Worm (Caenorhabditis elegans) whole organism, L2 larva: ENCODE measurements around the gene clec-29.

ENCODE experiments used
- blmp-1 ChIP-seq: sonication (generic microtip); optimal IDR thresholded peaks from 2 replicates; lab custom pipeline; 2017; ENCODE audit warnings: missing genetic modification characterization, mild to moderate bottlenecking, missing compliant biosample characterization, antibody characterized with exemption, moderate library complexity; ENCODE audit not compliant: insufficient read depth
- elt-3 ChIP-seq: sonication (generic microtip); optimal IDR thresholded peaks from 2 replicates; lab custom pipeline; 2017; ENCODE audit warnings: missing biosample characterization, missing genetic modification characterization
- gmeb-1 ChIP-seq: fragments of 150-350 bp; optimal IDR thresholded peaks from 2 replicates; lab custom pipeline; 2014; ENCODE audit warnings: missing biosample characterization, missing genetic modification characterization
- nhr-10 ChIP-seq: sonication (generic microtip); optimal IDR thresholded peaks from 2 replicates; lab custom pipeline; 2017; ENCODE audit warnings: missing biosample characterization, missing genetic modification characterization
- nhr-77 ChIP-seq: fragments of 150-350 bp; optimal IDR thresholded peaks from 2 replicates; lab custom pipeline; 2014; ENCODE audit warnings: missing biosample characterization, missing genetic modification characterization
- sma-9 ChIP-seq, 2 experiments: fragments of 150-350 bp in 1 of 2; sonication (generic microtip) in 1 of 2; optimal IDR thresholded peaks; 2 replicates each; lab custom pipeline; 2014 to 2016; ENCODE audit warnings: missing genetic modification characterization in 2 of 2, mild to moderate bottlenecking in 1 of 2, missing biosample characterization in 1 of 2, missing compliant biosample characterization in 1 of 2, missing genetic modification reagents in 1 of 2, moderate library complexity in 1 of 2
- unc-62 ChIP-seq: fragments of 150-350 bp; optimal IDR thresholded peaks from 2 replicates; lab custom pipeline; 2014; ENCODE audit warnings: missing biosample characterization, missing genetic modification reagents, missing genetic modification characterization

DNA sequence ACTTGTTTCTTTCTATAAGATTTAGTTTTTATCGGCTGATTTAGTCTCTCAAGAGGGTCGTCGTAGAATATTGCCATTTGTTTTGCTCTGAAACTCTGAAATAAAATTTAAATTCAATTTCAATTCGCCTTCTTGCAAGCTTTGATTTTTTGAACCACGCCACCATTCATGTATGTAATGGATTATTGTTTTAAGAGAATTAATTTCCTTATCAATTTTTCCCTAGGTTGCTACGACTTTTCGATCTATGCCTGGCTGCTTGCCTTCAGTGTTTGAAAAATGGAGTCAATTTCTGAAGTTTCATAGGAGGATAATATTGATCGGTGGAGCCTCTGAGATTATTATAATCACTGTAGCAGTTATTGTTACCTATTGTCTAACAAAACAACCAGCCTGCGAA, 3.5 kb downstream of the clec-29 start, which contains the start of the genes clec-38 and clec-34:
- TF ChIP-seq nhr-77 (tag; lab: Kevin White, UChicago) = no peak
- no peak for TF ChIP-seq unc-62 (GFP tag; lab: Kevin White, UChicago)
- no peak for TF ChIP-seq sma-9 (GFP tag; optimal IDR thresholded peaks at IDR 0.05; lab: Kevin White, UChicago)
- TF ChIP-seq sma-9 (tag; optimal IDR thresholded peaks at IDR 0.05; lab: Kevin White, UChicago) = no peak
- no peak for TF ChIP-seq gmeb-1
- no peak for TF ChIP-seq nhr-10
- no peak for TF ChIP-seq blmp-1 (tag; lab: Kevin White, UChicago)
- no peak for TF ChIP-seq elt-3 (tag; lab: Kevin White, UChicago)
